Worm (Caenorhabditis elegans) whole organism, L1 larva: ENCODE data around the gene F55A4.13.

Experiments used
- ama-1 ChIP-seq: fragments of 150-350 bp; optimal IDR thresholded peaks from 2 replicates; lab custom pipeline; 2014
- fkh-8 ChIP-seq: sonication (generic microtip); optimal IDR thresholded peaks from 2 replicates; lab custom pipeline; 2016; ENCODE audit warnings: mild to moderate bottlenecking, missing genetic modification characterization, missing compliant biosample characterization
- fos-1 ChIP-seq: fragments of 150-350 bp; optimal IDR thresholded peaks from 2 replicates; lab custom pipeline; 2014; ENCODE audit warnings: missing biosample characterization, missing genetic modification characterization
- nhr-12 ChIP-seq: sonication (generic microtip); optimal IDR thresholded peaks from 2 replicates; lab custom pipeline; 2017; ENCODE audit warnings: missing biosample characterization, missing genetic modification characterization
- nhr-85 ChIP-seq: sonication (generic microtip); peaks from one replicate; lab custom pipeline; 2016; ENCODE audit warnings: missing genetic modification characterization, inconsistent platforms, missing compliant biosample characterization
- sox-4 ChIP-seq: sonication (generic microtip); optimal IDR thresholded peaks from 2 replicates; lab custom pipeline; 2016; ENCODE audit warnings: missing genetic modification characterization, missing compliant biosample characterization
- unc-62 ChIP-seq: fragments of 150-350 bp; optimal IDR thresholded peaks from 2 replicates; lab custom pipeline; 2014; ENCODE audit warnings: missing biosample characterization, missing genetic modification reagents, missing genetic modification characterization

DNA sequence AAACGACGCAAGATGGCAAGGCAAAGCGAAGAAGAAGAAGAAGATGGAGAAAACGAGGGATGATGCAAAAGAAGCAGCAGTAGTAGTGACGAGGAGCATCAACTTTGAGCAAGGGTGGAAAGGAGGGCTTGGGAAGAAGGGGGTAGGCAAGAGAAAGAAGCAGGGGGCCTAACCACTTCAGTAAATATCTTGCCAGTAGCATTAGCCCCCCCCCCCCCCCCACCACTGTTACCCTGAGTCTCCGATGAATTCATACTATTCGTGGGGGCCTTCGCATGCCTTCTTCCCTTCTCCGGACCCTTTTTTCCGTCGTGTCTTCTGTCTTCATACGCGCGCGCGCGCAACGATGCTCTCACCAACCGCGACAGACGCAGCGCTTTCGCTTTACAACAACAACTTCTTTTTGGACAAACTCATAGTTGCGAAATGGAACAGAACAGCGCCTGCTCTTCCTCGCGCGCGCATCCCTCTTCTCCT is 4.5 kb upstream of the F55A4.13 start:
- TF ChIP-seq ama-1 (lab: Kevin White, UChicago) (no peak), fos-1 (no peak), fkh-8 (tag; lab: Kevin White, UChicago) (peak; percentile 41), unc-62 (GFP tag; lab: Kevin White, UChicago) (no peak), nhr-12 (tag; lab: Kevin White, UChicago) (no peak), sox-4 (no peak), nhr-85 (no peak)
